Worm (Caenorhabditis elegans) whole organism, L4 larva: ENCODE measurements around the gene fmo-2.

Experiments used
- R02D3.7 ChIP-seq: fragments of 150-350 bp; sonication (generic microtip); optimal IDR thresholded peaks from 3 replicates; lab custom pipeline; 2014; ENCODE audit warnings: missing biosample characterization, missing genetic modification characterization
- aly-2 ChIP-seq: sonication (generic microtip); optimal IDR thresholded peaks from 2 replicates; lab custom pipeline; 2018; ENCODE audit warnings: missing biosample characterization, missing genetic modification characterization
- ama-1 ChIP-seq: fragments of 150-350 bp; optimal IDR thresholded peaks from 2 replicates; lab custom pipeline; 2014; ENCODE audit warnings: inconsistent platforms, mixed read lengths
- fos-1 ChIP-seq: fragments of 150-350 bp; optimal IDR thresholded peaks from 2 replicates; lab custom pipeline; 2014; ENCODE audit warnings: missing biosample characterization, missing genetic modification characterization
- lin-1 ChIP-seq: fragments of 200-800 bp; sonication (Bioruptor generic); IDR thresholded peaks from 2 replicates; pipeline ENCODE4 v1.3.6; 2022; ENCODE audit warnings: missing genetic modification reagents, missing genetic modification characterization, missing compliant biosample characterization
- lin-15B ChIP-seq: fragments of 150-350 bp; sonication (generic microtip); optimal IDR thresholded peaks from 3 replicates; lab custom pipeline; 2014; ENCODE audit warnings: missing biosample characterization, missing genetic modification characterization
- lsy-2 ChIP-seq, 2 experiments: fragments of 150-350 bp in 1 of 2; sonication (generic microtip) in 1 of 2; optimal IDR thresholded peaks; 2 replicates each; lab custom pipeline; 2014 to 2017; ENCODE audit warnings: missing biosample characterization in 2 of 2, missing genetic modification characterization in 2 of 2
- mdl-1 ChIP-seq, 2 experiments: fragments of 150-350 bp in 1 of 2; sonication (generic microtip) in 1 of 2; optimal IDR thresholded peaks; 2 replicates each; lab custom pipeline; 2014 to 2017; ENCODE audit warnings: missing biosample characterization in 2 of 2, missing genetic modification characterization in 2 of 2
- nhr-10 ChIP-seq: fragments of 150-350 bp; optimal IDR thresholded peaks from 2 replicates; lab custom pipeline; 2014; ENCODE audit warnings: missing biosample characterization, missing genetic modification characterization
- nhr-11 ChIP-seq: fragments of 150-350 bp; optimal IDR thresholded peaks from 2 replicates; lab custom pipeline; 2014; ENCODE audit warnings: missing biosample characterization, missing genetic modification characterization
- unc-62 ChIP-seq, 3 experiments: fragments of 150-350 bp in 1 of 3; sonication (generic microtip); optimal IDR thresholded peaks in 2 of 3; peaks in 1 of 3; 1 replicate in 1 of 3; 2 replicates in 2 of 3; lab custom pipeline; 2014 to 2017; ENCODE audit warnings: missing biosample characterization in 3 of 3, missing genetic modification characterization in 3 of 3, missing genetic modification reagents in 3 of 3, missing genotype in 1 of 3
- zfp-3 ChIP-seq: fragments of 200-800 bp; sonication (Bioruptor generic); conservative IDR thresholded peaks from 2 replicates; pipeline ENCODE4 v1.3.6; 2022; ENCODE audit warnings: missing genetic modification reagents, missing genetic modification characterization, missing compliant biosample characterization
- zip-2 ChIP-seq: fragments of 150-350 bp; optimal IDR thresholded peaks from 2 replicates; lab custom pipeline; 2014; ENCODE audit warnings: missing biosample characterization, missing genetic modification characterization

ce11 chrIV:10699660-10700059 is 17.3 kb downstream of the fmo-2 start, which contains the start of gene R102.11:
- no peak for TF ChIP-seq nhr-11 (tag; lab: Kevin White, UChicago)
- no peak for TF ChIP-seq zfp-3 (GFP tag; lab: Robert Waterston, UW)
- TF ChIP-seq R02D3.7 (tag; lab: Kevin White, UChicago): no peak
- no peak for TF ChIP-seq nhr-10
- TF ChIP-seq mdl-1 (tag; optimal IDR thresholded peaks at IDR 0.05; lab: Kevin White, UChicago): no peak
- TF ChIP-seq aly-2 (tag; lab: Kevin White, UChicago): no peak
- TF ChIP-seq lsy-2 (tag; optimal IDR thresholded peaks at IDR 0.05; lab: Kevin White, UChicago): no peak
- no peak for TF ChIP-seq unc-62 (GFP tag; optimal IDR thresholded peaks at IDR 0.05 in 1 of 2; lab: Kevin White, UChicago)
- no peak for TF ChIP-seq unc-62 (tag; optimal IDR thresholded peaks at IDR 0.05; lab: Kevin White, UChicago)
- TF ChIP-seq fos-1: no peak
- TF ChIP-seq ama-1 (lab: Kevin White, UChicago): no peak
- TF ChIP-seq zip-2 (tag; lab: Kevin White, UChicago): no peak
- no peak for TF ChIP-seq lin-15B (tag; lab: Kevin White, UChicago)
- no peak for TF ChIP-seq lin-1 (GFP tag; lab: Robert Waterston, UW)
